Worm (Caenorhabditis elegans): ENCODE data around the gene B0272.3.

Gene B0272.3

DNA sequence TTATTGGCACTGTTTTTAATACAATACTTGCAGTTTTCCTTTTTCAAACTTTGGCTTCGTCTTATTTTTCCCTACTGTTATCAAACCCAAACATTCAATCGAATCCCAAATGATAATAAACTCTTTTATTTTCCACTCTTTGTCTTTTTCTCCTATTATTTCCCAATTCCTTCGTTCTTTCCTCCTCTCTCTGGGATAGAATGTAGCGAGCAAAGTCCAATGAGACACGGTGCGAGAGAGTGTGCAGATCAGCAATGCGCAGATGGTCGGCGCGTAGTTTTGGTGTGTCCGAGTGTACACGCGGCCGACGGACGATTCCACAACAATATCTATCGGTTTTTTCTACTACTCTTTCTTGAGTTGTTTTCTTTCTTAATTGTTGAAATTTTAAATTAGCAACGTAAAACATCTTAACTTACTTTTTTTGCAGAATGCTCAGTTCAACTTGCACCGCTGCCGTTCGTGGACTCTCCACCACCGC lies at the start of gene B0272.3:
Gene B0272.3 (plus strand): TSS at position 431 of the 481 bp plus-strand sequence.
- TF ChIP-seq F33H1.4 (GFP tag; IDR thresholded peaks at IDR 0.05) (no peak), him-1 (tag; optimal IDR thresholded peaks at IDR 0.05) (no peak), F10E7.11 (tag; optimal IDR thresholded peaks at IDR 0.05) (no peak), snpc-4 (GFP tag; optimal IDR thresholded peaks at IDR 0.05) (no peak), snpc-4 (tag; optimal IDR thresholded peaks at IDR 0.05) (peak in 3 of 4 experiments; percentile 31 to 50 (median 41)), Y79H2A.3 (GFP tag; conservative IDR thresholded peaks at IDR 0.05) (no peak), ccch-3 (GFP tag; optimal IDR thresholded peaks at IDR 0.05) (no peak), hlh-12 (tag; optimal IDR thresholded peaks at IDR 0.05) (no peak), hsf-1 (GFP tag; IDR thresholded peaks at IDR 0.05) (no peak), akir-1 (GFP tag; optimal IDR thresholded peaks at IDR 0.05) (no peak), mcd-1 (GFP tag; IDR thresholded peaks at IDR 0.05) (no peak), nhr-90 (tag; optimal IDR thresholded peaks at IDR 0.05) (no peak), F57A8.1 (GFP tag; optimal IDR thresholded peaks at IDR 0.05) (no peak), nhr-120 (GFP tag; IDR thresholded peaks at IDR 0.05) (no peak), efl-1 (GFP tag; optimal IDR thresholded peaks at IDR 0.05) (no peak), nhr-80 (tag; optimal IDR thresholded peaks at IDR 0.05) (peak; percentile 79), die-1 (tag; optimal IDR thresholded peaks at IDR 0.05) (peak; percentile 3), F22D6.2 (tag; optimal IDR thresholded peaks at IDR 0.05) (no peak), rcor-1 (GFP tag; IDR thresholded peaks at IDR 0.05) (no peak), F52B5.7 (tag; optimal IDR thresholded peaks at IDR 0.05) (no peak), ekl-4 (GFP tag; IDR thresholded peaks at IDR 0.05) (no peak), F57C9.4 (tag; optimal IDR thresholded peaks at IDR 0.05) (no peak), madf-10 (tag; optimal IDR thresholded peaks at IDR 0.05) (peak; percentile 37), K11D2.4 (GFP tag; IDR thresholded peaks at IDR 0.05) (no peak), chd-7 (tag; optimal IDR thresholded peaks at IDR 0.05) (peak; percentile 46), atf-7 (tag; optimal IDR thresholded peaks at IDR 0.05) (peak; percentile 32), bed-2 (GFP tag; IDR thresholded peaks at IDR 0.05) (no peak), F39B2.1 (GFP tag; IDR thresholded peaks at IDR 0.05) (no peak), dpff-1 (tag; optimal IDR thresholded peaks at IDR 0.05) (no peak), mes-4 (tag; optimal IDR thresholded peaks at IDR 0.05) (no peak), lin-40 (tag; optimal IDR thresholded peaks at IDR 0.05) (peak; percentile 48), let-607 (tag; optimal IDR thresholded peaks at IDR 0.05) (peak in 1 of 2 experiments; percentile 69), zfh-2 (GFP tag; conservative IDR thresholded peaks at IDR 0.05) (0 out of 2 replicates have a peak, but pooled peaks have one; percentile 32), B0336.3 (GFP tag; IDR thresholded peaks at IDR 0.05) (peak; percentile 49; the same call in 1 of the 2 replicates), cebp-1 (GFP tag; IDR thresholded peaks at IDR 0.05) (no peak), cebp-1 (tag; optimal IDR thresholded peaks at IDR 0.05) (peak; percentile 73), ets-4 (GFP tag; optimal IDR thresholded peaks at IDR 0.05) (no peak), ztf-22 (GFP tag; optimal IDR thresholded peaks at IDR 0.05) (no peak), tbp1 (GFP tag; optimal IDR thresholded peaks at IDR 0.05) (no peak), dpl-1 (GFP tag; optimal IDR thresholded peaks at IDR 0.05) (no peak), lin-35 (GFP tag; optimal IDR thresholded peaks at IDR 0.05) (no peak), rec-8 (tag; optimal IDR thresholded peaks at IDR 0.05) (no peak), nhr-27 (tag; optimal IDR thresholded peaks at IDR 0.05) (no peak), attf-5 (GFP tag; optimal IDR thresholded peaks at IDR 0.05) (peak; percentile 6), ztf-26 (tag; optimal IDR thresholded peaks at IDR 0.05) (no peak)
